Fruit fly (Drosophila melanogaster): ENCODE results near the gene CG14641.
A peak's percentile ranks its signal among the peaks of the same experiment; 100 is the strongest.

CG14641 gene

DNA sequence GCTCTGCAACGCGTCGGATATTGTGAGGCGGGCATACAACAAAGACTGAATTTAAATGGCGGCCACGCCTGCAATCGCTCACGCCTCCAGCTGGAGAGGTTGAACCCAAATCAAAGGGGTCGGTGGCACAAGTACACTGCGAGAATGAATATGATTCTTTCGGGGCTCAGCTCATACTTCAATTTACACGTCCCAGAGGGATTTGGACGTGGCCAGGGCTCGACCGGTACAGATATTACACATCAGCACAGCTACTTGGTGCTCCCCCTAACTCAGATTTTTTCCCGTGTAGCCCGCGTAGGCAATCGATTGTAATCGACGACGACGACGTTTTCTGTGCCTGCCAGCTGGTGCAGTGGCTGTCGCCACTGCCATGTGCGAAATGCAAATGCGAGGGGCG lies 18.1 kb downstream of the CG14641 start (continued):
- no peak for TF ChIP-seq B-H2 (GFP tag; optimal IDR thresholded peaks at IDR 0.05)
- TF ChIP-seq CG14965 (GFP tag; optimal IDR thresholded peaks at IDR 0.05; ENCODE audit: borderline replicate concordance) = no peak
- TF ChIP-seq sob (GFP tag; IDR thresholded peaks at IDR 0.05) = peak; percentile 87
- no peak for TF ChIP-seq CG7963 (GFP tag; IDR thresholded peaks at IDR 0.05; ENCODE audit: partially characterized antibody)
- TF ChIP-seq da (GFP tag; optimal IDR thresholded peaks at IDR 0.05) = no peak
- TF ChIP-seq CG16863 (GFP tag; optimal IDR thresholded peaks at IDR 0.05) = peak; percentile 74
- peak; percentile 75 for TF ChIP-seq klu (GFP tag; IDR thresholded peaks at IDR 0.05)
- TF ChIP-seq CG6689 (GFP tag; IDR thresholded peaks at IDR 0.05) = peak; percentile 88
- TF ChIP-seq E2f2 (GFP tag; IDR thresholded peaks at IDR 0.05) = peak; percentile 52
- TF ChIP-seq CG7745 (tag; optimal IDR thresholded peaks at IDR 0.05) = no peak
- TF ChIP-seq CG14710 (tag; optimal IDR thresholded peaks at IDR 0.05) = peak; percentile 23
- peak; percentile 46 for TF ChIP-seq Myb (GFP tag; optimal IDR thresholded peaks at IDR 0.05)
- TF ChIP-seq CG15696 (tag; optimal IDR thresholded peaks at IDR 0.05) = no peak
- TF ChIP-seq pan (optimal IDR thresholded peaks at IDR 0.05) = no peak
- peak in 1 of 2 experiments; percentile 92 for TF ChIP-seq pan (GFP tag; optimal IDR thresholded peaks at IDR 0.05 in 1 of 2, IDR thresholded peaks at IDR 0.05 in 1 of 2)
- TF ChIP-seq eyg (GFP tag; optimal IDR thresholded peaks at IDR 0.05) = peak; percentile 40
- no peak for TF ChIP-seq CG2129 (GFP tag; IDR thresholded peaks at IDR 0.05; ENCODE audit: partially characterized antibody)
- TF ChIP-seq en (GFP tag; optimal IDR thresholded peaks at IDR 0.05) = peak; percentile 46
- peak; percentile 37 for TF ChIP-seq wek (GFP tag; optimal IDR thresholded peaks at IDR 0.05)
- no peak for TF ChIP-seq HLHmδ (GFP tag; optimal IDR thresholded peaks at IDR 0.05)
- TF ChIP-seq sug (tag; optimal IDR thresholded peaks at IDR 0.05) = peak; percentile 23
- no peak for TF ChIP-seq CG34376 (GFP tag; optimal IDR thresholded peaks at IDR 0.05)
- TF ChIP-seq CG3065 (GFP tag; optimal IDR thresholded peaks at IDR 0.05) = no peak
- peak; percentile 74 for TF ChIP-seq gsb (GFP tag; IDR thresholded peaks at IDR 0.05)
- peak; percentile 12 for TF ChIP-seq zfh2 (GFP tag; optimal IDR thresholded peaks at IDR 0.05)
- TF ChIP-seq Side (GFP tag; optimal IDR thresholded peaks at IDR 0.05) = peak; percentile 69
- peak; percentile 83; the same call in 2 of the 3 replicates for TF ChIP-seq CG11695 (GFP tag; IDR thresholded peaks at IDR 0.05)
- TF ChIP-seq Hr39 (optimal IDR thresholded peaks at IDR 0.05) = no peak
- peak; percentile 64 for TF ChIP-seq Six4 (GFP tag; optimal IDR thresholded peaks at IDR 0.05)
- no peak for TF ChIP-seq CG8478 (optimal IDR thresholded peaks at IDR 0.05)
- TF ChIP-seq Lpt (GFP tag; optimal IDR thresholded peaks at IDR 0.05) = no peak
- TF ChIP-seq ci (GFP tag; IDR thresholded peaks at IDR 0.05) = peak; percentile 95
- TF ChIP-seq sens (GFP tag) = peak; percentile 95
- TF ChIP-seq btn (GFP tag; optimal IDR thresholded peaks at IDR 0.05) = peak; percentile 69
- peak; percentile 62 for TF ChIP-seq CG8388 (GFP tag; optimal IDR thresholded peaks at IDR 0.05)
- TF ChIP-seq CG14441 (GFP tag; IDR thresholded peaks at IDR 0.05) = peak; percentile 92
- peak; percentile 75 for TF ChIP-seq unpg (GFP tag; optimal IDR thresholded peaks at IDR 0.05)
- no peak for TF ChIP-seq tll (GFP tag; optimal IDR thresholded peaks at IDR 0.05)
- TF ChIP-seq Hr3 (GFP tag; optimal IDR thresholded peaks at IDR 0.05) = peak; percentile 70
- TF ChIP-seq CG12236 (GFP tag; optimal IDR thresholded peaks at IDR 0.05) = peak; percentile 27
- TF ChIP-seq CG8290 (GFP tag; optimal IDR thresholded peaks at IDR 0.05) = no peak
- TF ChIP-seq CG8290 (tag; optimal IDR thresholded peaks at IDR 0.05) = peak in 1 of 2 experiments; percentile 95
- peak; percentile 91 for TF ChIP-seq CG10366 (GFP tag; IDR thresholded peaks at IDR 0.05)
- TF ChIP-seq CG15269 (tag; optimal IDR thresholded peaks at IDR 0.05) = peak; percentile 84
- peak; percentile 76 for TF ChIP-seq pb (GFP tag; optimal IDR thresholded peaks at IDR 0.05)
- peak; percentile 54 for TF ChIP-seq fd3F (GFP tag; optimal IDR thresholded peaks at IDR 0.05)
- TF ChIP-seq CG10147 (GFP tag; optimal IDR thresholded peaks at IDR 0.05) = no peak
- peak; percentile 74 for TF ChIP-seq CG10654 (GFP tag; optimal IDR thresholded peaks at IDR 0.05)
- TF ChIP-seq Asciz (GFP tag; optimal IDR thresholded peaks at IDR 0.05) = peak; percentile 65
- TF ChIP-seq slp2 (GFP tag; optimal IDR thresholded peaks at IDR 0.05) = peak; percentile 77
- peak; percentile 83 for TF ChIP-seq CG6272 (GFP tag; IDR thresholded peaks at IDR 0.05)
- TF ChIP-seq CG10431 (GFP tag; optimal IDR thresholded peaks at IDR 0.05) = no peak
- TF ChIP-seq lola (GFP tag; optimal IDR thresholded peaks at IDR 0.05) = peak in 1 of 3 experiments; percentile 12

Measured in whole organism, embryonic.